Fruit fly (Drosophila melanogaster): ENCODE data around the gene CG7214.

Gene CG7214

dm6 chr2L:7702383-7703188 is 42.1 kb downstream of the CG7214 start, which contains the start of gene Tep3 (continued):
- TF ChIP-seq CG31365 (tag; optimal IDR thresholded peaks at IDR 0.05) (no peak), Tbp (GFP tag; optimal IDR thresholded peaks at IDR 0.05) (no peak), CG3726 (GFP tag; IDR thresholded peaks at IDR 0.05) (no peak), grau (tag; optimal IDR thresholded peaks at IDR 0.05) (no peak), CG3995 (GFP tag; optimal IDR thresholded peaks at IDR 0.05) (no peak), amos (GFP tag; IDR thresholded peaks at IDR 0.05; ENCODE audit: partially characterized antibody) (no peak; the same call in 1 of the 2 replicates), gro (GFP tag; optimal IDR thresholded peaks at IDR 0.05) (no peak), Mrtf (GFP tag; IDR thresholded peaks at IDR 0.05) (no peak), Fer1 (GFP tag; optimal IDR thresholded peaks at IDR 0.05) (no peak), Ravus (GFP tag; IDR thresholded peaks at IDR 0.05) (no peak), ase (GFP tag; IDR thresholded peaks at IDR 0.05) (no peak), CG17829 (tag; optimal IDR thresholded peaks at IDR 0.05) (no peak), vnd (GFP tag; IDR thresholded peaks at IDR 0.05; ENCODE audit: partially characterized antibody) (no peak), CG8359 (GFP tag; optimal IDR thresholded peaks at IDR 0.05; ENCODE audit: borderline replicate concordance) (peak; percentile 99), bcd (GFP tag; optimal IDR thresholded peaks at IDR 0.05) (peak; percentile 41), so (GFP tag; IDR thresholded peaks at IDR 0.05) (0 out of 3 replicates have a peak, but pooled peaks have one; percentile 9), Doc3 (GFP tag; IDR thresholded peaks at IDR 0.05; ENCODE audit: partially characterized antibody) (no peak), phol (tag; optimal IDR thresholded peaks at IDR 0.05) (no peak), CG1529 (GFP tag; optimal IDR thresholded peaks at IDR 0.05) (no peak), Taf1 (GFP tag; IDR thresholded peaks at IDR 0.05) (no peak), Dll (GFP tag; IDR thresholded peaks at IDR 0.05; ENCODE audit: partially characterized antibody) (no peak), pb (GFP tag; optimal IDR thresholded peaks at IDR 0.05) (no peak), ac (GFP tag; optimal IDR thresholded peaks at IDR 0.05) (no peak), Hr51 (GFP tag; optimal IDR thresholded peaks at IDR 0.05) (no peak), CG7786 (GFP tag; optimal IDR thresholded peaks at IDR 0.05) (peak; percentile 22), CG10274 (GFP tag; optimal IDR thresholded peaks at IDR 0.05) (no peak), nau (GFP tag; optimal IDR thresholded peaks at IDR 0.05) (no peak), stc (GFP tag; IDR thresholded peaks at IDR 0.05) (no peak), Nf-YC (tag; optimal IDR thresholded peaks at IDR 0.05) (no peak), CG10979 (tag; optimal IDR thresholded peaks at IDR 0.05) (no peak), Lim3 (GFP tag; IDR thresholded peaks at IDR 0.05) (no peak), NK7.1 (GFP tag; optimal IDR thresholded peaks at IDR 0.05) (no peak), gcm2 (GFP tag; optimal IDR thresholded peaks at IDR 0.05) (no peak), disco-r (GFP tag; optimal IDR thresholded peaks at IDR 0.05) (no peak), CG6689 (GFP tag; IDR thresholded peaks at IDR 0.05) (no peak), CG9797 (GFP tag; optimal IDR thresholded peaks at IDR 0.05) (no peak), CG7987 (GFP tag; optimal IDR thresholded peaks at IDR 0.05) (no peak), hth (optimal IDR thresholded peaks at IDR 0.05) (no peak), CG4707 (GFP tag; optimal IDR thresholded peaks at IDR 0.05) (no peak), danr (GFP tag; IDR thresholded peaks at IDR 0.05) (no peak), ttk (GFP tag; IDR thresholded peaks at IDR 0.05) (no peak), Ptx1 (GFP tag; IDR thresholded peaks at IDR 0.05) (peak; percentile 24; the same call in 1 of the 2 replicates), trem (tag; optimal IDR thresholded peaks at IDR 0.05) (no peak), CG13287 (GFP tag; IDR thresholded peaks at IDR 0.05; ENCODE audit: partially characterized antibody) (peak; percentile 31; the same call in 1 of the 2 replicates), CG5245 (GFP tag; optimal IDR thresholded peaks at IDR 0.05) (peak; percentile 11), slou (GFP tag; optimal IDR thresholded peaks at IDR 0.05) (no peak), CG4282 (GFP tag; optimal IDR thresholded peaks at IDR 0.05) (no peak), CG13624 (GFP tag; optimal IDR thresholded peaks at IDR 0.05) (peak; percentile 20), CG4424 (GFP tag; optimal IDR thresholded peaks at IDR 0.05) (peak; percentile 46), lbe (GFP tag; optimal IDR thresholded peaks at IDR 0.05) (peak; percentile 13)

All from whole organism, embryonic.